Worm (Caenorhabditis elegans) whole organism, early embryonic: ENCODE data around the gene F10C5.3.

Source experiments
- B0310.2 ChIP-seq: sonication (generic microtip); optimal IDR thresholded peaks from 2 replicates; lab custom pipeline; 2016; ENCODE audit warnings: mild to moderate bottlenecking, missing genetic modification characterization, missing compliant biosample characterization
- F13C5.2 ChIP-seq: sonication (generic microtip); optimal IDR thresholded peaks from 2 replicates; lab custom pipeline; 2017; ENCODE audit warnings: mild to moderate bottlenecking, missing genetic modification characterization, inconsistent platforms, missing compliant biosample characterization
- aly-1 ChIP-seq: sonication (generic microtip); optimal IDR thresholded peaks from 2 replicates; lab custom pipeline; 2016; ENCODE audit warnings: missing genetic modification characterization, missing compliant biosample characterization
- ama-1 ChIP-seq: fragments of 150-350 bp; optimal IDR thresholded peaks from 2 replicates; lab custom pipeline; 2014
- ceh-13 ChIP-seq: fragments of 200-800 bp; sonication (Bioruptor generic); optimal IDR thresholded peaks from 2 replicates; lab custom pipeline; 2018; ENCODE audit warnings: mild to moderate bottlenecking, missing genetic modification characterization, missing compliant biosample characterization
- ceh-36 ChIP-seq: sonication (generic microtip); optimal IDR thresholded peaks from 2 replicates; lab custom pipeline; 2016; ENCODE audit warnings: missing genetic modification characterization, inconsistent platforms, missing compliant biosample characterization
- ets-7 ChIP-seq: sonication (generic microtip); optimal IDR thresholded peaks from 2 replicates; lab custom pipeline; 2016; ENCODE audit warnings: missing genotype, missing genetic modification characterization, missing compliant biosample characterization
- flt-1 ChIP-seq: fragments of 200-800 bp; sonication (Bioruptor generic); IDR thresholded peaks from 2 replicates; pipeline ENCODE4 v1.3.6; 2022; ENCODE audit warnings: missing genetic modification characterization, missing compliant biosample characterization
- hmbx-1 ChIP-seq: sonication (generic microtip); optimal IDR thresholded peaks from 2 replicates; lab custom pipeline; 2016; ENCODE audit warnings: mild to moderate bottlenecking, missing genetic modification characterization, missing compliant biosample characterization
- hmg-4 ChIP-seq: fragments of 200-800 bp; sonication (Bioruptor generic); optimal IDR thresholded peaks from 2 replicates; lab custom pipeline; 2018; ENCODE audit warnings: mild to moderate bottlenecking, missing genetic modification characterization, missing compliant biosample characterization
- hnd-1 ChIP-seq: sonication (generic microtip); optimal IDR thresholded peaks from 2 replicates; lab custom pipeline; 2016; ENCODE audit warnings: missing genetic modification characterization, missing compliant biosample characterization
- pes-1 ChIP-seq: fragments of 200-800 bp; sonication (Bioruptor generic); IDR thresholded peaks from 2 replicates; pipeline ENCODE4 v1.3.6; 2022; ENCODE audit warnings: missing genetic modification reagents, missing genetic modification characterization, missing compliant biosample characterization
- scrt-1 ChIP-seq: fragments of 200-800 bp; sonication (Bioruptor generic); IDR thresholded peaks from 2 replicates; pipeline ENCODE4 v1.3.6; 2022; ENCODE audit warnings: missing genetic modification characterization, missing compliant biosample characterization
- sea-1 ChIP-seq: fragments of 200-800 bp; sonication (Bioruptor generic); conservative IDR thresholded peaks from 2 replicates; pipeline ENCODE4 v1.3.6; 2022; ENCODE audit warnings: missing genetic modification characterization, missing compliant biosample characterization
- tbx-11 ChIP-seq: fragments of 200-800 bp; sonication (Bioruptor generic); IDR thresholded peaks from 2 replicates; pipeline ENCODE4 v1.3.6; 2022; ENCODE audit warnings: missing genetic modification characterization, missing compliant biosample characterization
- tbx-37 ChIP-seq: fragments of 200-800 bp; sonication (Bioruptor generic); conservative IDR thresholded peaks from 2 replicates; pipeline ENCODE4 v1.3.6; 2022; ENCODE audit warnings: missing genetic modification reagents, missing genetic modification characterization, missing compliant biosample characterization
- tra-4 ChIP-seq: sonication (generic microtip); optimal IDR thresholded peaks from 2 replicates; lab custom pipeline; 2017; ENCODE audit warnings: missing genetic modification characterization, missing compliant biosample characterization

Gene F10C5.3

ce11 chrIII:483556-483955, at the start of gene F10C5.3:
F10C5.3 (plus strand) TSS chrIII:483868.
- TF ChIP-seq tbx-11 (GFP tag; lab: Robert Waterston, UW) (no peak), pes-1 (no peak), F13C5.2 (tag; lab: Kevin White, UChicago) (no peak), scrt-1 (GFP tag; lab: Robert Waterston, UW) (no peak), hmbx-1 (tag; lab: Kevin White, UChicago) (no peak), B0310.2 (tag; lab: Kevin White, UChicago) (no peak), ama-1 (no peak)

- TF ChIP-seq hmg-4 (GFP tag; lab: Kevin White, UChicago) (peak; percentile 38), F13C5.2 (tag; lab: Kevin White, UChicago) (no peak), ets-7 (tag; lab: Kevin White, UChicago) (no peak), tbx-11 (GFP tag; lab: Robert Waterston, UW) (no peak), tbx-37 (GFP tag; lab: Robert Waterston, UW) (no peak), ama-1 (no peak), ceh-36 (tag; lab: Kevin White, UChicago) (peak; percentile 48), hmbx-1 (tag; lab: Kevin White, UChicago) (no peak)
These were observed 49.2 kb upstream of the F10C5.3 start, which contains the start of gene affl-2 for ce11 chrIII:434361-434941. affl-2 (plus strand) TSS chrIII:434891.

- TF ChIP-seq tra-4 (tag; lab: Kevin White, UChicago) (no peak), hnd-1 (tag; lab: Kevin White, UChicago) (no peak), ceh-13 (no peak), aly-1 (tag; lab: Kevin White, UChicago) (no peak), pes-1 (no peak), scrt-1 (GFP tag; lab: Robert Waterston, UW) (no peak), tbx-11 (GFP tag; lab: Robert Waterston, UW) (no peak), ets-7 (tag; lab: Kevin White, UChicago) (no peak), ceh-36 (tag; lab: Kevin White, UChicago) (no peak), hmg-4 (GFP tag; lab: Kevin White, UChicago) (no peak), flt-1 (GFP tag; lab: Robert Waterston, UW) (no peak), tbx-37 (GFP tag; lab: Robert Waterston, UW) (no peak), hmbx-1 (tag; lab: Kevin White, UChicago) (no peak), F13C5.2 (tag; lab: Kevin White, UChicago) (no peak), B0310.2 (tag; lab: Kevin White, UChicago) (no peak), sea-1 (GFP tag; lab: Robert Waterston, UW) (no peak), ama-1 (no peak)
These were observed 46.6 kb upstream of the F10C5.3 start for ce11 chrIII:437033-437432.

- TF ChIP-seq scrt-1 (GFP tag; lab: Robert Waterston, UW) (no peak), hnd-1 (tag; lab: Kevin White, UChicago) (no peak), flt-1 (GFP tag; lab: Robert Waterston, UW) (no peak), aly-1 (tag; lab: Kevin White, UChicago) (no peak), ama-1 (no peak)
These were observed 43.7 kb upstream of the F10C5.3 start, which contains the start of gene affl-1 for ce11 chrIII:439926-440325. affl-1 (plus strand) TSS chrIII:440226.

- TF ChIP-seq hnd-1 (tag; lab: Kevin White, UChicago), result no peak
These were observed 39.6 kb upstream of the F10C5.3 start, which contains the start of gene Y55B1BR.8 for ce11 chrIII:444101-444500. Y55B1BR.8 (plus strand) TSS chrIII:444401.

ce11 chrIII:445515-445914, 38.2 kb upstream of the F10C5.3 start:
- TF ChIP-seq hmg-4 (GFP tag; lab: Kevin White, UChicago) (peak; percentile 27), ceh-36 (tag; lab: Kevin White, UChicago) (peak; percentile 32), hmbx-1 (tag; lab: Kevin White, UChicago) (peak; percentile 62), B0310.2 (tag; lab: Kevin White, UChicago) (peak; percentile 27)

- no peak for TF ChIP-seq tbx-11 (GFP tag; lab: Robert Waterston, UW)
- TF ChIP-seq ceh-13, result no peak
- no peak for TF ChIP-seq sea-1 (GFP tag; lab: Robert Waterston, UW)
- no peak for TF ChIP-seq hmg-4 (GFP tag; lab: Kevin White, UChicago)
- no peak for TF ChIP-seq flt-1 (GFP tag; lab: Robert Waterston, UW)
- no peak for TF ChIP-seq F13C5.2 (tag; lab: Kevin White, UChicago)
- no peak for TF ChIP-seq tbx-37 (GFP tag; lab: Robert Waterston, UW)
- TF ChIP-seq B0310.2 (tag; lab: Kevin White, UChicago), result no peak
- TF ChIP-seq ama-1, result no peak
- no peak for TF ChIP-seq tra-4 (tag; lab: Kevin White, UChicago)
- TF ChIP-seq ets-7 (tag; lab: Kevin White, UChicago), result no peak
- TF ChIP-seq hmbx-1 (tag; lab: Kevin White, UChicago), result no peak
These were observed 36.8 kb upstream of the F10C5.3 start for ce11 chrIII:446860-447259.

- no peak for TF ChIP-seq tbx-11 (GFP tag; lab: Robert Waterston, UW)
- TF ChIP-seq flt-1 (GFP tag; lab: Robert Waterston, UW), result no peak
- no peak for TF ChIP-seq pes-1
- no peak for TF ChIP-seq F13C5.2 (tag; lab: Kevin White, UChicago)
- TF ChIP-seq scrt-1 (GFP tag; lab: Robert Waterston, UW), result no peak
- TF ChIP-seq ama-1, result no peak
- no peak for TF ChIP-seq hmbx-1 (tag; lab: Kevin White, UChicago)
- TF ChIP-seq hnd-1 (tag; lab: Kevin White, UChicago), result no peak
- no peak for TF ChIP-seq tra-4 (tag; lab: Kevin White, UChicago)
- TF ChIP-seq ets-7 (tag; lab: Kevin White, UChicago), result no peak
- TF ChIP-seq tbx-37 (GFP tag; lab: Robert Waterston, UW), result no peak
- TF ChIP-seq aly-1 (tag; lab: Kevin White, UChicago), result no peak
- no peak for TF ChIP-seq B0310.2 (tag; lab: Kevin White, UChicago)
- TF ChIP-seq ceh-13, result no peak
- TF ChIP-seq sea-1 (GFP tag; lab: Robert Waterston, UW), result no peak
- no peak for TF ChIP-seq hmg-4 (GFP tag; lab: Kevin White, UChicago)
- TF ChIP-seq ceh-36 (tag; lab: Kevin White, UChicago), result no peak
These were observed 27.9 kb upstream of the F10C5.3 start for ce11 chrIII:455793-456192.
